Worm (Caenorhabditis elegans): ENCODE measurements around the gene lcmt-1.

- TF ChIP-seq tbx-37 (GFP tag; conservative IDR thresholded peaks at IDR 0.05) = no peak
- no peak for TF ChIP-seq ama-1 (optimal IDR thresholded peaks at IDR 0.05)
- no peak for TF ChIP-seq hnd-1 (tag; optimal IDR thresholded peaks at IDR 0.05)
- TF ChIP-seq flt-1 (GFP tag; IDR thresholded peaks at IDR 0.05) = no peak
- TF ChIP-seq pes-1 (GFP tag; IDR thresholded peaks at IDR 0.05) = no peak
- no peak for TF ChIP-seq ceh-13 (GFP tag; optimal IDR thresholded peaks at IDR 0.05)
- no peak for TF ChIP-seq ets-7 (tag; optimal IDR thresholded peaks at IDR 0.05)
Observed at ce11 chrIII:4328208-4328987, 14.8 kb upstream of the lcmt-1 start.

Data from whole organism, early embryonic.